Worm (Caenorhabditis elegans) whole organism, L4 larva: ENCODE results near the gene vps-53.

Experiments used
- F44E2.7 ChIP-seq: fragments of 200-800 bp; sonication (Bioruptor generic); IDR thresholded peaks from 2 replicates; pipeline ENCODE4 v2.1.2; 2022; ENCODE audit warnings: missing genetic modification characterization, missing compliant biosample characterization
- Y105C5A.15 ChIP-seq: fragments of 200-800 bp; sonication (Bioruptor generic); IDR thresholded peaks from 2 replicates; pipeline ENCODE4 v1.3.6; 2022; ENCODE audit warnings: missing genetic modification characterization, missing compliant biosample characterization
- Y75B8A.6 ChIP-seq: fragments of 200-800 bp; sonication (Bioruptor generic); IDR thresholded peaks from 2 replicates; pipeline ENCODE4 v1.3.6; 2022; ENCODE audit warnings: missing genetic modification reagents, missing genetic modification characterization, missing compliant biosample characterization
- ZK546.5 ChIP-seq, 2 experiments: sonication (generic microtip); optimal IDR thresholded peaks; 2 replicates each; lab custom pipeline; 2017; ENCODE audit warnings: missing biosample characterization in 2 of 2, missing genetic modification characterization in 2 of 2
- aha-1 ChIP-seq: fragments of 150-350 bp; peaks from one replicate; lab custom pipeline; 2014; ENCODE audit warnings: missing biosample characterization, missing genetic modification characterization
- ama-1 ChIP-seq: fragments of 150-350 bp; optimal IDR thresholded peaks from 2 replicates; lab custom pipeline; 2014; ENCODE audit warnings: inconsistent platforms, mixed read lengths
- ceh-62 ChIP-seq: sonication (generic microtip); optimal IDR thresholded peaks from 2 replicates; lab custom pipeline; 2017; ENCODE audit warnings: missing biosample characterization, missing genetic modification characterization
- daf-12 ChIP-seq: fragments of 150-350 bp; optimal IDR thresholded peaks from 2 replicates; lab custom pipeline; 2014; ENCODE audit warnings: missing biosample characterization, missing genetic modification reagents, missing genetic modification characterization
- daf-16 ChIP-seq, 3 experiments: sonication (generic microtip); optimal IDR thresholded peaks; 2 replicates each; lab custom pipeline; 2016 to 2017; ENCODE audit warnings: missing genetic modification characterization in 3 of 3, missing genetic modification reagents in 3 of 3, mild to moderate bottlenecking in 2 of 3, missing compliant biosample characterization in 2 of 3, missing biosample characterization in 1 of 3, moderate library complexity in 1 of 3
- daf-19 ChIP-seq: fragments of 200-800 bp; sonication (Bioruptor generic); conservative IDR thresholded peaks from 2 replicates; pipeline ENCODE4 v1.3.6; 2022; ENCODE audit warnings: missing genetic modification characterization, missing compliant biosample characterization
- dmd-6 ChIP-seq: fragments of 200-800 bp; sonication (Bioruptor generic); IDR thresholded peaks from 2 replicates; pipeline ENCODE4 v1.3.6; 2022; ENCODE audit warnings: missing genetic modification reagents, missing genetic modification characterization, missing compliant biosample characterization
- dpl-1 ChIP-seq: fragments of 150-350 bp; optimal IDR thresholded peaks from 2 replicates; lab custom pipeline; 2014; ENCODE audit warnings: missing biosample characterization, missing genetic modification reagents, missing genetic modification characterization
- duxl-1 ChIP-seq: sonication (generic microtip); optimal IDR thresholded peaks from 2 replicates; lab custom pipeline; 2016; ENCODE audit warnings: mild to moderate bottlenecking, missing genetic modification characterization, moderate library complexity, missing compliant biosample characterization; ENCODE audit not compliant: poor library complexity
- dve-1 ChIP-seq: sonication (generic microtip); optimal IDR thresholded peaks from 2 replicates; lab custom pipeline; 2017; ENCODE audit warnings: antibody characterized with exemption, mild to moderate bottlenecking, missing genetic modification characterization, missing compliant biosample characterization; ENCODE audit not compliant: insufficient read depth
- egl-27 ChIP-seq: sonication (generic microtip); optimal IDR thresholded peaks from 3 replicates; lab custom pipeline; 2017; ENCODE audit warnings: missing biosample characterization, missing genetic modification reagents, missing genetic modification characterization
- egl-43 ChIP-seq: fragments of 200-800 bp; sonication (Bioruptor generic); IDR thresholded peaks from 2 replicates; pipeline ENCODE4 v1.3.6; 2022; ENCODE audit warnings: missing genetic modification reagents, missing genetic modification characterization, missing compliant biosample characterization
- gei-8 ChIP-seq: fragments of 200-800 bp; sonication (Bioruptor generic); optimal IDR thresholded peaks from 2 replicates; lab custom pipeline; 2018; ENCODE audit warnings: mild to moderate bottlenecking, missing genetic modification characterization, missing compliant biosample characterization
- hif-1 ChIP-seq, 2 experiments: sonication (generic microtip); optimal IDR thresholded peaks; 2 replicates each; lab custom pipeline; 2016 to 2017; ENCODE audit warnings: missing compliant biosample characterization in 2 of 2, missing genetic modification characterization in 2 of 2, missing genetic modification reagents in 2 of 2, missing genotype in 2 of 2, mild to moderate bottlenecking in 1 of 2
- hlh-11 ChIP-seq: fragments of 200-800 bp; sonication (Bioruptor generic); optimal IDR thresholded peaks from 2 replicates; lab custom pipeline; 2018; ENCODE audit warnings: mild to moderate bottlenecking, missing genetic modification characterization, missing compliant biosample characterization
- hlh-30 ChIP-seq: sonication (generic microtip); optimal IDR thresholded peaks from 2 replicates; lab custom pipeline; 2017; ENCODE audit warnings: antibody characterized with exemption, mild to moderate bottlenecking, missing genetic modification characterization, missing compliant biosample characterization; ENCODE audit not compliant: insufficient read depth
- hmg-1.1 ChIP-seq: fragments of 200-800 bp; sonication (Bioruptor generic); IDR thresholded peaks from 2 replicates; pipeline ENCODE4 v1.3.6; 2022; ENCODE audit warnings: missing genetic modification reagents, missing genetic modification characterization, missing compliant biosample characterization
- lim-7 ChIP-seq: fragments of 200-800 bp; sonication (Bioruptor generic); IDR thresholded peaks from 2 replicates; pipeline ENCODE4 v1.3.6; 2022; ENCODE audit warnings: missing genetic modification characterization, missing compliant biosample characterization
- lin-1 ChIP-seq: fragments of 200-800 bp; sonication (Bioruptor generic); IDR thresholded peaks from 2 replicates; pipeline ENCODE4 v1.3.6; 2022; ENCODE audit warnings: missing genetic modification reagents, missing genetic modification characterization, missing compliant biosample characterization
- lin-29 ChIP-seq: fragments of 200-800 bp; sonication (Bioruptor generic); IDR thresholded peaks from 2 replicates; pipeline ENCODE4 v1.3.6; 2022; ENCODE audit warnings: missing genetic modification reagents, missing genetic modification characterization, missing compliant biosample characterization
- lin-38 ChIP-seq: fragments of 200-800 bp; sonication (Bioruptor generic); IDR thresholded peaks from 2 replicates; pipeline ENCODE4 v1.3.6; 2022; ENCODE audit warnings: missing genetic modification reagents, missing genetic modification characterization, missing compliant biosample characterization
- lsy-2 ChIP-seq, 2 experiments: fragments of 150-350 bp in 1 of 2; sonication (generic microtip) in 1 of 2; optimal IDR thresholded peaks; 2 replicates each; lab custom pipeline; 2014 to 2017; ENCODE audit warnings: missing biosample characterization in 2 of 2, missing genetic modification characterization in 2 of 2
- mep-1 ChIP-seq: fragments of 150-350 bp; sonication (generic microtip); optimal IDR thresholded peaks from 3 replicates; lab custom pipeline; 2014; ENCODE audit warnings: missing biosample characterization, missing genetic modification characterization
- mes-2 ChIP-seq: sonication (generic microtip); optimal IDR thresholded peaks from 2 replicates; lab custom pipeline; 2016; ENCODE audit warnings: missing genotype, mild to moderate bottlenecking, missing genetic modification characterization, missing compliant biosample characterization; ENCODE audit not compliant: poor library complexity, severe bottlenecking
- mxl-2 ChIP-seq: fragments of 200-800 bp; sonication (Bioruptor generic); conservative IDR thresholded peaks from 2 replicates; pipeline ENCODE4 v1.3.6; 2022; ENCODE audit warnings: missing genetic modification reagents, missing genetic modification characterization, missing compliant biosample characterization
- nhr-102 ChIP-seq: sonication (generic microtip); optimal IDR thresholded peaks from 2 replicates; lab custom pipeline; 2016; ENCODE audit warnings: mild to moderate bottlenecking, missing genetic modification characterization, moderate library complexity, missing compliant biosample characterization
- nhr-28 ChIP-seq: fragments of 150-350 bp; optimal IDR thresholded peaks from 2 replicates; lab custom pipeline; 2014; ENCODE audit warnings: missing biosample characterization, missing genetic modification characterization
- nhr-41 ChIP-seq: fragments of 200-800 bp; sonication (Bioruptor generic); IDR thresholded peaks from 2 replicates; pipeline ENCODE4 v1.3.6; 2022; ENCODE audit warnings: missing genetic modification reagents, missing genetic modification characterization, missing compliant biosample characterization
- nhr-48 ChIP-seq: sonication (generic microtip); optimal IDR thresholded peaks from 2 replicates; lab custom pipeline; 2016; ENCODE audit warnings: mild to moderate bottlenecking, missing genetic modification characterization, missing compliant biosample characterization
- nhr-76 ChIP-seq: fragments of 150-350 bp; optimal IDR thresholded peaks from 2 replicates; lab custom pipeline; 2014; ENCODE audit warnings: missing biosample characterization, missing genetic modification characterization
- pha-4 ChIP-seq, 2 experiments: fragments of 150-350 bp in 1 of 2; fragments of 200-800 bp in 1 of 2; sonication (Bioruptor generic) in 1 of 2; IDR thresholded peaks in 1 of 2; optimal IDR thresholded peaks in 1 of 2; 2 replicates each; pipeline versions ENCODE4 v1.3.6 to Lab custom; 2014 to 2022; ENCODE audit warnings: missing genetic modification characterization in 2 of 2, missing genetic modification reagents in 2 of 2, missing biosample characterization in 1 of 2, missing compliant biosample characterization in 1 of 2
- php-3 ChIP-seq: fragments of 200-800 bp; sonication (Bioruptor generic); IDR thresholded peaks from 2 replicates; pipeline ENCODE4 v1.3.6; 2022; ENCODE audit warnings: missing genetic modification reagents, missing genetic modification characterization, missing compliant biosample characterization
- pqm-1 ChIP-seq: sonication (generic microtip); optimal IDR thresholded peaks from 2 replicates; lab custom pipeline; 2017; ENCODE audit warnings: missing biosample characterization, missing genetic modification characterization
- snpc-1.2 ChIP-seq: fragments of 200-800 bp; sonication (Bioruptor generic); IDR thresholded peaks from 2 replicates; pipeline ENCODE4 v1.3.6; 2022; ENCODE audit warnings: missing genetic modification reagents, missing genetic modification characterization, missing compliant biosample characterization

Gene vps-53

ce11 chrIII:9762093-9762748, 4.9 kb upstream of the vps-53 start, which contains the start of gene gcc-2:
Gene gcc-2, minus strand, starts transcription at chrIII:9762143.
- TF ChIP-seq ceh-62 (tag; lab: Kevin White, UChicago) (no peak), Y105C5A.15 (GFP tag; lab: Robert Waterston, UW) (no peak), mes-2 (tag; lab: Kevin White, UChicago) (peak; percentile 9), egl-27 (tag; lab: Kevin White, UChicago) (no peak), aha-1 (peak; percentile 13), ZK546.5 (tag; optimal IDR thresholded peaks at IDR 0.05; lab: Kevin White, UChicago) (no peak)
- TF ChIP-seq, all 104 proteins: peak for 2

- TF ChIP-seq snpc-1.2 (no peak), aha-1 (peak; percentile 22), Y75B8A.6 (GFP tag; lab: Robert Waterston, UW) (no peak)
These were observed 2.9 kb upstream of the vps-53 start for ce11 chrIII:9760184-9760583.

ce11 chrIII:9758848-9759247, 1.5 kb upstream of the vps-53 start, which contains the start of gene rmd-1:
Gene rmd-1, plus strand, starts transcription at chrIII:9759094.
- TF ChIP-seq nhr-28 (tag; lab: Kevin White, UChicago) (no peak), ZK546.5 (tag; optimal IDR thresholded peaks at IDR 0.05; lab: Kevin White, UChicago) (no peak), dve-1 (tag; lab: Kevin White, UChicago) (no peak), lin-38 (peak; percentile 51), Y105C5A.15 (GFP tag; lab: Robert Waterston, UW) (no peak), hif-1 (tag; optimal IDR thresholded peaks at IDR 0.05; lab: Kevin White, UChicago) (no peak), daf-19 (GFP tag; lab: Robert Waterston, UW) (no peak)
- TF ChIP-seq, all 104 proteins: peak for 1

ce11 chrIII:9752852-9753251, 4.5 kb downstream of the vps-53 start, which contains the start of gene ech-6:
Gene ech-6, minus strand, starts transcription at chrIII:9752883.
- peak in 1 of 2 experiments; percentile 42 for TF ChIP-seq hif-1 (tag; optimal IDR thresholded peaks at IDR 0.05; lab: Kevin White, UChicago)
- peak; percentile 5 for TF ChIP-seq hlh-30
- no peak for TF ChIP-seq F44E2.7 (GFP tag; lab: Robert Waterston, UW)
- no peak for TF ChIP-seq nhr-41 (GFP tag; lab: Robert Waterston, UW)
- peak; percentile 8 for TF ChIP-seq mep-1 (tag; lab: Kevin White, UChicago)
- no peak for TF ChIP-seq pha-4 (GFP tag; IDR thresholded peaks at IDR 0.05; lab: Robert Waterston, UW)
- no peak for TF ChIP-seq pha-4 (tag; optimal IDR thresholded peaks at IDR 0.05; lab: Kevin White, UChicago)
- peak; percentile 11 for TF ChIP-seq nhr-48
- TF ChIP-seq nhr-102 (tag; lab: Kevin White, UChicago), result peak; percentile 45
- TF ChIP-seq daf-12, result no peak
- no peak for TF ChIP-seq lim-7
- peak; percentile 32 for TF ChIP-seq dpl-1 (GFP tag; lab: Kevin White, UChicago)
- peak; percentile 11 for TF ChIP-seq nhr-28 (tag; lab: Kevin White, UChicago)
- no peak for TF ChIP-seq nhr-76 (tag; lab: Kevin White, UChicago)
- peak; percentile 83 for TF ChIP-seq dve-1 (tag; lab: Kevin White, UChicago)
- TF ChIP-seq lin-29 (GFP tag; lab: Robert Waterston, UW), result no peak
- peak; percentile 21; the same call in 1 of the 2 replicates for TF ChIP-seq php-3 (GFP tag; lab: Robert Waterston, UW)
- no peak for TF ChIP-seq mxl-2
- TF ChIP-seq daf-16 (GFP tag; optimal IDR thresholded peaks at IDR 0.05; lab: Kevin White, UChicago), result no peak
- peak; percentile 96 for TF ChIP-seq daf-16 (tag; optimal IDR thresholded peaks at IDR 0.05; lab: Kevin White, UChicago)
- TF ChIP-seq mes-2 (tag; lab: Kevin White, UChicago), result peak; percentile 1
- no peak for TF ChIP-seq ama-1 (lab: Kevin White, UChicago)
- peak; percentile 72 for TF ChIP-seq dmd-6 (GFP tag; lab: Robert Waterston, UW)
- peak; percentile 58 for TF ChIP-seq hlh-11 (tag; lab: Kevin White, UChicago)
- no peak for TF ChIP-seq duxl-1 (tag; lab: Kevin White, UChicago)
- peak in 1 of 2 experiments; percentile 71 for TF ChIP-seq lsy-2 (tag; optimal IDR thresholded peaks at IDR 0.05; lab: Kevin White, UChicago)
- peak; percentile 11; the same call in 1 of the 2 replicates for TF ChIP-seq hmg-1.1 (GFP tag; lab: Robert Waterston, UW)
- peak; percentile 51 for TF ChIP-seq lin-38
- no peak for TF ChIP-seq gei-8 (GFP tag; lab: Kevin White, UChicago)
- TF ChIP-seq lin-1, result 0 out of 2 replicates have a peak, but pooled peaks have one; percentile 29
- TF ChIP-seq egl-43 (GFP tag; lab: Robert Waterston, UW), result no peak
- peak; percentile 11 for TF ChIP-seq pqm-1 (tag; lab: Kevin White, UChicago)
